Worm (Caenorhabditis elegans) whole organism, late embryonic: ENCODE results near the gene enu-3.2.
"Not testable (repeated sequence)": the region's sequence is repeated elsewhere in the genome, so short reads cannot be mapped to it uniquely, and the experiment has no call there.

Experiments used
- K02D7.2 ChIP-seq: sonication (generic microtip); optimal IDR thresholded peaks from 2 replicates; lab custom pipeline; 2017; ENCODE audit warnings: mild to moderate bottlenecking, missing genetic modification characterization, missing compliant biosample characterization
- T23F11.4 ChIP-seq: fragments of 200-800 bp; sonication (Bioruptor generic); optimal IDR thresholded peaks from 2 replicates; lab custom pipeline; 2018; ENCODE audit warnings: mild to moderate bottlenecking, missing genetic modification characterization, missing compliant biosample characterization
- ahr-1 ChIP-seq: sonication (generic microtip); optimal IDR thresholded peaks from 2 replicates; lab custom pipeline; 2016; ENCODE audit warnings: missing genetic modification characterization, missing compliant biosample characterization
- ama-1 ChIP-seq: fragments of 150-350 bp; optimal IDR thresholded peaks from 2 replicates; lab custom pipeline; 2014
- ceh-14 ChIP-seq: sonication (generic microtip); optimal IDR thresholded peaks from 2 replicates; lab custom pipeline; 2016; ENCODE audit warnings: missing genotype, missing genetic modification characterization, missing compliant biosample characterization
- ceh-18 ChIP-seq: sonication (generic microtip); optimal IDR thresholded peaks from 2 replicates; lab custom pipeline; 2016; ENCODE audit warnings: missing genetic modification characterization, missing compliant biosample characterization
- ceh-19 ChIP-seq: fragments of 200-800 bp; sonication (Bioruptor generic); optimal IDR thresholded peaks from 2 replicates; lab custom pipeline; 2018; ENCODE audit warnings: mild to moderate bottlenecking, missing genetic modification characterization, missing compliant biosample characterization
- ceh-2 ChIP-seq: sonication (generic microtip); optimal IDR thresholded peaks from 2 replicates; lab custom pipeline; 2016; ENCODE audit warnings: missing genotype, missing genetic modification characterization, missing compliant biosample characterization
- ceh-22 ChIP-seq: sonication (generic microtip); optimal IDR thresholded peaks from 2 replicates; lab custom pipeline; 2017; ENCODE audit warnings: missing biosample characterization, missing genetic modification characterization
- ceh-24 ChIP-seq: sonication (generic microtip); optimal IDR thresholded peaks from 2 replicates; lab custom pipeline; 2016; ENCODE audit warnings: mild to moderate bottlenecking, missing genetic modification characterization, missing compliant biosample characterization
- ceh-30 ChIP-seq: fragments of 150-350 bp; optimal IDR thresholded peaks from 2 replicates; lab custom pipeline; 2014; ENCODE audit warnings: missing biosample characterization, missing genetic modification characterization
- ceh-31 ChIP-seq: sonication (generic microtip); optimal IDR thresholded peaks from 2 replicates; lab custom pipeline; 2016; ENCODE audit warnings: missing genetic modification characterization, missing compliant biosample characterization
- dve-1 ChIP-seq: sonication (generic microtip); optimal IDR thresholded peaks from 2 replicates; lab custom pipeline; 2017; ENCODE audit warnings: antibody characterized with exemption, mild to moderate bottlenecking, missing genetic modification characterization, missing compliant biosample characterization
- elt-4 ChIP-seq: sonication (generic microtip); optimal IDR thresholded peaks from 2 replicates; lab custom pipeline; 2016; ENCODE audit warnings: missing genetic modification characterization, missing compliant biosample characterization
- ets-4 ChIP-seq: sonication (generic microtip); optimal IDR thresholded peaks from 2 replicates; lab custom pipeline; 2016; ENCODE audit warnings: missing genetic modification characterization, missing compliant biosample characterization
- fkh-6 ChIP-seq: sonication (generic microtip); optimal IDR thresholded peaks from 2 replicates; lab custom pipeline; 2016; ENCODE audit warnings: missing genetic modification characterization, missing compliant biosample characterization
- gmeb-2 ChIP-seq: sonication (generic microtip); optimal IDR thresholded peaks from 2 replicates; lab custom pipeline; 2016; ENCODE audit warnings: missing genetic modification characterization, inconsistent platforms, missing compliant biosample characterization
- hlh-15 ChIP-seq: sonication (generic microtip); optimal IDR thresholded peaks from 2 replicates; lab custom pipeline; 2016; ENCODE audit warnings: missing genetic modification characterization, missing compliant biosample characterization
- hlh-30 ChIP-seq: sonication (generic microtip); optimal IDR thresholded peaks from 2 replicates; lab custom pipeline; 2017; ENCODE audit warnings: antibody characterized with exemption, missing genetic modification characterization, missing compliant biosample characterization; ENCODE audit not compliant: insufficient read depth
- hlh-6 ChIP-seq: sonication (generic microtip); optimal IDR thresholded peaks from 2 replicates; lab custom pipeline; 2016; ENCODE audit warnings: missing genotype, missing genetic modification characterization, missing compliant biosample characterization
- lim-6 ChIP-seq: sonication (generic microtip); optimal IDR thresholded peaks from 2 replicates; lab custom pipeline; 2016; ENCODE audit warnings: missing genetic modification characterization, missing compliant biosample characterization
- madf-2 ChIP-seq: sonication (generic microtip); optimal IDR thresholded peaks from 2 replicates; lab custom pipeline; 2017; ENCODE audit warnings: missing genetic modification characterization, missing compliant biosample characterization
- mec-3 ChIP-seq: sonication (generic microtip); optimal IDR thresholded peaks from 2 replicates; lab custom pipeline; 2016; ENCODE audit warnings: borderline replicate concordance, missing genetic modification characterization, missing compliant biosample characterization
- odd-2 ChIP-seq: sonication (generic microtip); optimal IDR thresholded peaks from 2 replicates; lab custom pipeline; 2017; ENCODE audit warnings: antibody characterized with exemption, mild to moderate bottlenecking, missing genetic modification characterization, missing compliant biosample characterization
- pag-3 ChIP-seq: sonication (generic microtip); optimal IDR thresholded peaks from 2 replicates; lab custom pipeline; 2016; ENCODE audit warnings: missing compliant biosample characterization, missing genetic modification characterization, borderline replicate concordance
- pha-2 ChIP-seq: sonication (generic microtip); optimal IDR thresholded peaks from 2 replicates; lab custom pipeline; 2017; ENCODE audit warnings: mild to moderate bottlenecking, missing genetic modification characterization, missing compliant biosample characterization
- ref-2 ChIP-seq: sonication (generic microtip); optimal IDR thresholded peaks from 2 replicates; lab custom pipeline; 2016; ENCODE audit warnings: missing genetic modification characterization, missing compliant biosample characterization
- sox-2 ChIP-seq: fragments of 200-800 bp; sonication (Bioruptor generic); IDR thresholded peaks from 2 replicates; pipeline ENCODE4 v1.3.6; 2022; ENCODE audit warnings: missing genetic modification reagents, missing genetic modification characterization, missing compliant biosample characterization
- tbx-2 ChIP-seq: sonication (generic microtip); optimal IDR thresholded peaks from 2 replicates; lab custom pipeline; 2016; ENCODE audit warnings: missing genetic modification characterization, missing compliant biosample characterization
- unc-86 ChIP-seq: sonication (generic microtip); optimal IDR thresholded peaks from 2 replicates; lab custom pipeline; 2016; ENCODE audit warnings: missing genetic modification characterization, missing compliant biosample characterization
- zip-5 ChIP-seq: sonication (generic microtip); optimal IDR thresholded peaks from 2 replicates; lab custom pipeline; 2016; ENCODE audit warnings: missing genetic modification characterization, missing compliant biosample characterization
- ztf-16 ChIP-seq: sonication (generic microtip); optimal IDR thresholded peaks from 2 replicates; lab custom pipeline; 2017; ENCODE audit warnings: missing genetic modification characterization, missing compliant biosample characterization

The enu-3.2 gene

ce11 chrIII:4792560-4793136, 7.6 kb upstream of the enu-3.2 start, which contains the start of gene mip-1:
mip-1 (plus strand) TSS chrIII:4793086.
- no peak for TF ChIP-seq zip-5 (tag; lab: Kevin White, UChicago)
- TF ChIP-seq ceh-2 (tag; lab: Kevin White, UChicago), result no peak
- TF ChIP-seq lim-6, result no peak
- TF ChIP-seq odd-2, result no peak
- no peak for TF ChIP-seq pha-2 (tag; lab: Kevin White, UChicago)
- TF ChIP-seq ref-2 (tag; lab: Kevin White, UChicago), result no peak
- TF ChIP-seq dve-1 (tag; lab: Kevin White, UChicago), result no peak
- no peak for TF ChIP-seq ceh-31 (tag; lab: Kevin White, UChicago)
- TF ChIP-seq sox-2 (GFP tag; lab: Robert Waterston, UW), result no peak
- no peak for TF ChIP-seq ahr-1
- TF ChIP-seq ceh-14 (tag; lab: Kevin White, UChicago), result no peak
- TF ChIP-seq fkh-6 (tag; lab: Kevin White, UChicago), result no peak
- no peak for TF ChIP-seq T23F11.4 (GFP tag; lab: Kevin White, UChicago)
- TF ChIP-seq, all 69 proteins: peak for 0

DNA sequence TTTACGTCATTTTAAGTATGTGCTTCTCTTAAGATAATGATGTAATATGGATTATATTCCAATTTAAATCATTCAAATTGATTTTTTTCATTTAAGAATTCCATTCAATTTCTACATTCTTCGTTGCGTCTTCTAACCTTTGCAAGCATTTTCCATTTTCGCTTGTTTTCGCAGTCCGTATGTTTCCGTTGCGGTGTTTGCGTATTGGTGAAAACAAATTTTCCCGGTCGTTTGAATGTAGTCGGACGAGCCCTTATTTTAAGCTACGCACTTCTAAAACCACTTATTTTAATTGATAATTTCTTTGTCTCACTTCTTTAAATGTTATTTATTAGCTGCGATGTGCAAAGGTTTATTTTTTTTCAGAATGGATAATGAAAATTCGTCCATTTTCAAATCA, 679 bp upstream of the enu-3.2 start, which contains the start of gene mel-28:
mel-28 (plus strand) TSS at position 367 of the 400 bp plus-strand sequence.
- TF ChIP-seq gmeb-2 (tag; lab: Kevin White, UChicago), result no peak
- TF ChIP-seq elt-4, result no peak
- no peak for TF ChIP-seq madf-2
- no peak for TF ChIP-seq hlh-30
- TF ChIP-seq, all 69 proteins: peak for 0

DNA sequence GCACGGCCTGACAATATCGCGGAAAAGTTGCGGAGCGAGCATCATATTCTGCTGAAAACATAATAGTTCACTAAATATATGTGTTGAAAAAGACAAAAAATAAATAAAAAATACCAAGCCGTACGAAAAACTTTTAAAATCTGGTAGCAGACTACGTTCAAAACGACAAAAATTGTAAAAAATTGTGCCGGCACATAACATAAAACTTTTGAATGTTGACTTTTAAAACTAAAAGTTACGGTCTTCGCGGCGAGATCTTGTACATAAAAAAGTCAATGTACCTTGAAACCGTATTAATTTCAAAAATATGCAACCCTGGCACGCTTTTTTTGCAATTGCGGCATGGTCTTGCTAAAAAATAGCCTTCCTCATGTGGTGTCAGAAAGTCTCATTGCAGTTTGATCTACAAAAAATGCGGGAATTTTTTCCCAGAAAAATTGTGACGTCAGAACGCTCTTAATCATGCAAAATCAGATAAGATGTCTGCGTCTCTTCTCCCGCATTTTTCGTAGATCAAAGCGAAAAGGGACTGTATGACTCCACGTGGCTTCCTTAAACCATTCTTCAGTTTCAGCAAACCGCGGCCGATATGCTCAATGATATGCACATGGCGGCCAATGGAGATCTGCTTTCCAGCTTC, 3.0 kb downstream of the enu-3.2 start, which contains the start of the genes gex-5 and C38D4.10:
gex-5 (minus strand) TSS at position 51 of the 640 bp plus-strand sequence.
C38D4.10 (plus strand) TSS at position 590 of the 640 bp plus-strand sequence.
- TF ChIP-seq unc-86 (tag; lab: Kevin White, UChicago); ztf-16; ceh-22 (tag; lab: Kevin White, UChicago): not testable (repeated sequence)

DNA sequence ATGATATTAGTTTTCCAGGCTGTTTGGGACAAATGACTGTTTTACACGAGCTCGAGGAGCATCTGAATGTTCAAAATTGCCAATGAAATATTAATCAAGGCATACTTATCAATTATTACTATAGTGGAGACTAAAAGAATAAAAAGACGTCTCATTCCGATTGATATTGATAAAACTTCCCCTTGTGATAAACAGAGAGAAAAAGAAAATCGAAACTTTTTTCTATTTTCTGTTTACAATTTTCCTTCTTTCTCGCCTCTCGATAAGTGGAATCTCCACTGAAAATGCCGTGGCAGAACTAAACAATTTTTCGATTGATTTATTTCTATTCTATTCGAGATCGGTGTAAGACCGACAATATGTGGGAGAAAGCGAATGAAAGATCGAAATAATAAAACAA, 5.2 kb downstream of the enu-3.2 start, which contains the start of gene B0393.9:
B0393.9 (minus strand) TSS at position 303 of the 400 bp plus-strand sequence.
- TF ChIP-seq ceh-19 (GFP tag; lab: Kevin White, UChicago), result no peak
- TF ChIP-seq zip-5 (tag; lab: Kevin White, UChicago), result no peak
- TF ChIP-seq mec-3 (tag; lab: Kevin White, UChicago), result no peak
- no peak for TF ChIP-seq tbx-2 (tag; lab: Kevin White, UChicago)
- no peak for TF ChIP-seq ceh-22 (tag; lab: Kevin White, UChicago)
- no peak for TF ChIP-seq ama-1 (lab: Kevin White, UChicago)

- no peak for TF ChIP-seq ceh-14 (tag; lab: Kevin White, UChicago)
- TF ChIP-seq ceh-18 (tag; lab: Kevin White, UChicago), result no peak
- no peak for TF ChIP-seq hlh-6 (tag; lab: Kevin White, UChicago)
- TF ChIP-seq ahr-1, result no peak
- no peak for TF ChIP-seq fkh-6 (tag; lab: Kevin White, UChicago)
- no peak for TF ChIP-seq tbx-2 (tag; lab: Kevin White, UChicago)
- TF ChIP-seq ama-1 (lab: Kevin White, UChicago), result no peak
- no peak for TF ChIP-seq lim-6
- TF ChIP-seq ceh-30 (tag; lab: Kevin White, UChicago), result no peak
- TF ChIP-seq mec-3 (tag; lab: Kevin White, UChicago), result no peak
- TF ChIP-seq K02D7.2 (tag; lab: Kevin White, UChicago), result no peak
- no peak for TF ChIP-seq ceh-24
- TF ChIP-seq ets-4 (tag; lab: Kevin White, UChicago), result no peak
- TF ChIP-seq hlh-15, result no peak
- no peak for TF ChIP-seq pag-3 (tag; lab: Kevin White, UChicago)
- TF ChIP-seq madf-2, result no peak
Observed at ce11 chrIII:4778003-4778402, 7.0 kb downstream of the enu-3.2 start, which contains the start of gene B0393.7. B0393.7 (minus strand) TSS chrIII:4778103.
